Worm (Caenorhabditis elegans): Measurements from ENCODE around the gene C46A5.6.

- TF ChIP-seq nhr-76 (tag; optimal IDR thresholded peaks at IDR 0.05) (no peak), ces-1 (GFP tag; optimal IDR thresholded peaks at IDR 0.05) (no peak), elt-1 (tag; optimal IDR thresholded peaks at IDR 0.05; ENCODE audit: borderline replicate concordance, insufficient read depth) (no peak), lin-32 (GFP tag; optimal IDR thresholded peaks at IDR 0.05) (no peak), nhr-237 (tag; optimal IDR thresholded peaks at IDR 0.05) (no peak), M03D4.4 (tag; optimal IDR thresholded peaks at IDR 0.05) (no peak), elt-3 (tag; optimal IDR thresholded peaks at IDR 0.05) (no peak), ztf-11 (tag; optimal IDR thresholded peaks at IDR 0.05) (no peak), snpc-4 (tag; optimal IDR thresholded peaks at IDR 0.05) (no peak), pha-4 (tag; optimal IDR thresholded peaks at IDR 0.05) (no peak), mab-5 (tag; optimal IDR thresholded peaks at IDR 0.05) (no peak), unc-62 (GFP tag; optimal IDR thresholded peaks at IDR 0.05) (no peak), ceh-39 (tag; optimal IDR thresholded peaks at IDR 0.05) (no peak), nhr-12 (tag; optimal IDR thresholded peaks at IDR 0.05) (no peak)
These were observed 51.4 kb downstream of the C46A5.6 start for ce11 chrIV:7712252-7712651.
